Worm (Caenorhabditis elegans) whole organism, young adult: ENCODE results near the gene ptr-8.

Source experiments
- B0336.3 ChIP-seq: fragments of 200-800 bp; sonication (Bioruptor generic); IDR thresholded peaks from 2 replicates; pipeline ENCODE4 v1.3.6; 2022; ENCODE audit warnings: missing genetic modification characterization, missing compliant biosample characterization
- D2030.7 ChIP-seq: fragments of 200-800 bp; sonication (Bioruptor generic); IDR thresholded peaks from 2 replicates; pipeline ENCODE4 v1.3.6; 2022; ENCODE audit warnings: missing genetic modification reagents, missing genetic modification characterization, missing compliant biosample characterization
- F10E7.11 ChIP-seq: sonication (generic microtip); optimal IDR thresholded peaks from 2 replicates; lab custom pipeline; 2017; ENCODE audit warnings: mild to moderate bottlenecking, missing genetic modification characterization, moderate library complexity, missing compliant biosample characterization
- F33H1.4 ChIP-seq: fragments of 200-800 bp; sonication (Bioruptor generic); IDR thresholded peaks from 2 replicates; pipeline ENCODE4 v1.3.6; 2022; ENCODE audit warnings: missing genetic modification reagents, missing genetic modification characterization, missing compliant biosample characterization
- F39B2.1 ChIP-seq: fragments of 200-800 bp; sonication (Bioruptor generic); IDR thresholded peaks from 2 replicates; pipeline ENCODE4 v1.3.6; 2022; ENCODE audit warnings: missing genetic modification reagents, missing genetic modification characterization, missing compliant biosample characterization
- F49E8.2 ChIP-seq: sonication (generic microtip); optimal IDR thresholded peaks from 3 replicates; lab custom pipeline; 2017; ENCODE audit warnings: missing genetic modification characterization, mild to moderate bottlenecking, missing compliant biosample characterization, antibody characterized with exemption, moderate library complexity; ENCODE audit not compliant: insufficient read depth
- F55B11.4 ChIP-seq: sonication (generic microtip); optimal IDR thresholded peaks from 2 replicates; lab custom pipeline; 2016; ENCODE audit warnings: missing compliant biosample characterization, missing genetic modification characterization, borderline replicate concordance; ENCODE audit not compliant: insufficient read depth
- K11D2.4 ChIP-seq: fragments of 200-800 bp; sonication (Bioruptor generic); IDR thresholded peaks from 2 replicates; pipeline ENCODE4 v1.3.6; 2022; ENCODE audit warnings: missing genetic modification reagents, missing genetic modification characterization, missing compliant biosample characterization
- Y95B8A.8 ChIP-seq: fragments of 200-800 bp; sonication (Bioruptor generic); IDR thresholded peaks from 2 replicates; pipeline ENCODE4 v1.3.6; 2022; ENCODE audit warnings: missing genetic modification reagents, missing genetic modification characterization, missing compliant biosample characterization
- ZK185.1 ChIP-seq: sonication (generic microtip); optimal IDR thresholded peaks from 2 replicates; lab custom pipeline; 2016; ENCODE audit warnings: mild to moderate bottlenecking, missing genetic modification characterization, missing compliant biosample characterization; ENCODE audit not compliant: poor library complexity, severe bottlenecking
- ama-1 ChIP-seq, 3 experiments: fragments of 150-350 bp in 1 of 3; sonication (generic microtip) in 2 of 3; optimal IDR thresholded peaks; 2 replicates each; lab custom pipeline; 2014 to 2018; ENCODE audit warnings: missing biosample characterization in 2 of 3, missing genetic modification characterization in 2 of 3, missing genetic modification reagents in 2 of 3
- atf-7 ChIP-seq: sonication (generic microtip); optimal IDR thresholded peaks from 2 replicates; lab custom pipeline; 2017; ENCODE audit warnings: mild to moderate bottlenecking, missing genetic modification characterization, missing compliant biosample characterization
- ceh-91 ChIP-seq: fragments of 200-800 bp; sonication (Bioruptor generic); IDR thresholded peaks from 2 replicates; pipeline ENCODE4 v1.3.6; 2022; ENCODE audit warnings: missing genetic modification reagents, missing genetic modification characterization, missing compliant biosample characterization
- chd-7 ChIP-seq: sonication (generic microtip); optimal IDR thresholded peaks from 2 replicates; lab custom pipeline; 2016; ENCODE audit warnings: mild to moderate bottlenecking, missing genetic modification characterization, moderate library complexity, missing compliant biosample characterization
- dox-1 ChIP-seq: fragments of 200-800 bp; sonication (Bioruptor generic); IDR thresholded peaks from 2 replicates; pipeline ENCODE4 v1.3.6; 2022; ENCODE audit warnings: missing genetic modification reagents, missing genetic modification characterization, missing compliant biosample characterization
- dpl-1 ChIP-seq: fragments of 150-350 bp; optimal IDR thresholded peaks from 2 replicates; lab custom pipeline; 2014; ENCODE audit warnings: missing biosample characterization, missing genetic modification reagents, missing genetic modification characterization
- efl-1 ChIP-seq: fragments of 150-350 bp; optimal IDR thresholded peaks from 2 replicates; lab custom pipeline; 2014; ENCODE audit warnings: missing biosample characterization, missing genetic modification reagents, missing genetic modification characterization
- fkh-3 ChIP-seq: sonication (generic microtip); optimal IDR thresholded peaks from 2 replicates; lab custom pipeline; 2016; ENCODE audit warnings: mild to moderate bottlenecking, missing genetic modification characterization, missing compliant biosample characterization
- hmg-1.2 ChIP-seq: fragments of 200-800 bp; sonication (Bioruptor generic); IDR thresholded peaks from 2 replicates; pipeline ENCODE4 v1.3.6; 2022; ENCODE audit warnings: missing genetic modification reagents, missing genetic modification characterization, missing compliant biosample characterization
- lin-40 ChIP-seq: sonication (generic microtip); optimal IDR thresholded peaks from 2 replicates; lab custom pipeline; 2016; ENCODE audit warnings: missing genetic modification characterization, mild to moderate bottlenecking, missing compliant biosample characterization, missing genotype, missing genetic modification reagents
- lin-54 ChIP-seq: fragments of 200-800 bp; sonication (Bioruptor generic); optimal IDR thresholded peaks from 2 replicates; lab custom pipeline; 2018; ENCODE audit warnings: mild to moderate bottlenecking, missing genetic modification characterization, missing compliant biosample characterization
- lsl-1 ChIP-seq: fragments of 200-800 bp; sonication (Bioruptor generic); optimal IDR thresholded peaks from 2 replicates; lab custom pipeline; 2018; ENCODE audit warnings: mild to moderate bottlenecking, missing genetic modification characterization, moderate library complexity, missing compliant biosample characterization
- lsy-27 ChIP-seq: sonication (generic microtip); optimal IDR thresholded peaks from 2 replicates; lab custom pipeline; 2017; ENCODE audit warnings: missing genetic modification characterization, mild to moderate bottlenecking, missing compliant biosample characterization, antibody characterized with exemption, missing genotype, borderline replicate concordance; ENCODE audit not compliant: insufficient read depth
- madf-6 ChIP-seq: fragments of 200-800 bp; sonication (Bioruptor generic); IDR thresholded peaks from 2 replicates; pipeline ENCODE4 v1.3.6; 2022; ENCODE audit warnings: missing genetic modification reagents, missing genetic modification characterization, missing compliant biosample characterization
- madf-8 ChIP-seq: fragments of 200-800 bp; sonication (Bioruptor generic); conservative IDR thresholded peaks from 2 replicates; pipeline ENCODE4 v1.3.6; 2022; ENCODE audit warnings: missing genetic modification reagents, missing genetic modification characterization, missing compliant biosample characterization
- nfya-2 ChIP-seq: fragments of 200-800 bp; sonication (Bioruptor generic); IDR thresholded peaks from 2 replicates; pipeline ENCODE4 v1.3.6; 2022; ENCODE audit warnings: missing genetic modification reagents, missing genetic modification characterization, missing compliant biosample characterization
- nhr-90 ChIP-seq: sonication (generic microtip); optimal IDR thresholded peaks from 2 replicates; lab custom pipeline; 2016; ENCODE audit warnings: missing genotype, mild to moderate bottlenecking, missing genetic modification characterization, missing compliant biosample characterization
- pbrm-1 ChIP-seq: fragments of 200-800 bp; sonication (Bioruptor generic); IDR thresholded peaks from 2 replicates; pipeline ENCODE4 v1.3.6; 2022; ENCODE audit warnings: missing genetic modification reagents, missing genetic modification characterization, missing compliant biosample characterization
- pha-4 ChIP-seq: fragments of 150-350 bp; sonication (generic microtip); optimal IDR thresholded peaks from 2 replicates; lab custom pipeline; 2014; ENCODE audit warnings: missing biosample characterization, missing genetic modification reagents, missing genetic modification characterization
- rcor-1 ChIP-seq: fragments of 200-800 bp; sonication (Bioruptor generic); IDR thresholded peaks from 2 replicates; pipeline ENCODE4 v1.3.6; 2022; ENCODE audit warnings: missing genetic modification reagents, missing genetic modification characterization, missing compliant biosample characterization
- sea-2 ChIP-seq: fragments of 200-800 bp; sonication (Bioruptor generic); IDR thresholded peaks from 2 replicates; pipeline ENCODE4 v1.3.6; 2022; ENCODE audit warnings: missing genetic modification characterization, missing compliant biosample characterization
- snpc-1.1 ChIP-seq: sonication (generic microtip); optimal IDR thresholded peaks from 2 replicates; lab custom pipeline; 2017; ENCODE audit warnings: missing genetic modification characterization, mild to moderate bottlenecking, missing compliant biosample characterization, antibody characterized with exemption, moderate library complexity, missing genotype, missing genetic modification reagents; ENCODE audit not compliant: insufficient read depth
- snpc-3.4 ChIP-seq: sonication (generic microtip); optimal IDR thresholded peaks from 2 replicates; lab custom pipeline; 2017; ENCODE audit warnings: missing genetic modification characterization, mild to moderate bottlenecking, missing compliant biosample characterization, antibody characterized with exemption, moderate library complexity, missing genotype, missing genetic modification reagents
- snpc-4 ChIP-seq, 5 experiments: fragments of 150-350 bp in 1 of 5; sonication (generic microtip) in 4 of 5; optimal IDR thresholded peaks; 2 replicates each; lab custom pipeline; 2014 to 2018; ENCODE audit warnings: missing genetic modification characterization in 5 of 5, missing biosample characterization in 3 of 5, antibody characterized with exemption in 2 of 5, mild to moderate bottlenecking in 2 of 5, missing compliant biosample characterization in 2 of 5, missing genotype in 2 of 5, moderate library complexity in 2 of 5, missing genetic modification reagents in 1 of 5
- somi-1 ChIP-seq: fragments of 200-800 bp; sonication (Bioruptor generic); optimal IDR thresholded peaks from 2 replicates; lab custom pipeline; 2018; ENCODE audit warnings: mild to moderate bottlenecking, missing genetic modification characterization, missing compliant biosample characterization
- tbx-9 ChIP-seq: sonication (generic microtip); optimal IDR thresholded peaks from 2 replicates; lab custom pipeline; 2016; ENCODE audit warnings: borderline replicate concordance, missing genetic modification characterization, inconsistent platforms, missing compliant biosample characterization
- unc-62 ChIP-seq: fragments of 150-350 bp; optimal IDR thresholded peaks from 2 replicates; lab custom pipeline; 2014; ENCODE audit warnings: missing biosample characterization, missing genetic modification reagents, missing genetic modification characterization
- xnd-1 ChIP-seq: sonication (generic microtip); optimal IDR thresholded peaks from 2 replicates; lab custom pipeline; 2016; ENCODE audit warnings: missing genotype, missing genetic modification reagents, missing genetic modification characterization, missing compliant biosample characterization
- zfh-2 ChIP-seq: fragments of 200-800 bp; sonication (Bioruptor generic); conservative IDR thresholded peaks from 2 replicates; pipeline ENCODE4 v1.3.6; 2022; ENCODE audit warnings: missing genetic modification reagents, missing genetic modification characterization, missing compliant biosample characterization
- ztf-6 ChIP-seq: fragments of 200-800 bp; sonication (Bioruptor generic); IDR thresholded peaks from 2 replicates; pipeline ENCODE4 v1.3.6; 2022; ENCODE audit warnings: missing genetic modification reagents, missing genetic modification characterization, missing compliant biosample characterization

The ptr-8 gene

ce11 chrII:10861723-10862486, 27.2 kb upstream of the ptr-8 start (continued):
- TF ChIP-seq atf-7 (tag; lab: Kevin White, UChicago) (peak; percentile 28), xnd-1 (no peak), K11D2.4 (GFP tag; lab: Robert Waterston, UW) (no peak), nfya-2 (GFP tag; lab: Robert Waterston, UW) (no peak), chd-7 (tag; lab: Kevin White, UChicago) (peak; percentile 13)

ce11 chrII:10862749-10863656, 26.1 kb upstream of the ptr-8 start:
- no peak for TF ChIP-seq snpc-1.1 (tag; lab: Kevin White, UChicago)
- peak; percentile 84 for TF ChIP-seq madf-6 (GFP tag; lab: Robert Waterston, UW)
- TF ChIP-seq fkh-3 (tag; lab: Kevin White, UChicago): no peak
- TF ChIP-seq ztf-6 (GFP tag; lab: Robert Waterston, UW): no peak
- TF ChIP-seq madf-8 (GFP tag; lab: Robert Waterston, UW): peak; percentile 57
- peak; percentile 46 for TF ChIP-seq efl-1
- peak; percentile 35; the same call in 1 of the 2 replicates for TF ChIP-seq Y95B8A.8 (GFP tag; lab: Robert Waterston, UW)
- TF ChIP-seq zfh-2 (GFP tag; lab: Robert Waterston, UW): peak; percentile 39; the same call in 1 of the 2 replicates
- peak; percentile 4; the same call in 1 of the 2 replicates for TF ChIP-seq hmg-1.2
- TF ChIP-seq dpl-1 (GFP tag; lab: Kevin White, UChicago): peak; percentile 16
- peak; percentile 87 for TF ChIP-seq lsl-1 (GFP tag; lab: Kevin White, UChicago)
- no peak for TF ChIP-seq B0336.3 (GFP tag; lab: Robert Waterston, UW)
- peak; percentile 87 for TF ChIP-seq F33H1.4 (GFP tag; lab: Robert Waterston, UW)
- no peak for TF ChIP-seq pha-4 (tag; lab: Kevin White, UChicago)
- peak; percentile 20; the same call in 1 of the 2 replicates for TF ChIP-seq pbrm-1 (GFP tag; lab: Robert Waterston, UW)
- 0 out of 2 replicates have a peak, but pooled peaks have one; percentile 40 for TF ChIP-seq ceh-91 (GFP tag; lab: Robert Waterston, UW)
- TF ChIP-seq D2030.7 (GFP tag; lab: Robert Waterston, UW): peak; percentile 40; the same call in 1 of the 2 replicates
- TF ChIP-seq snpc-4 (GFP tag; optimal IDR thresholded peaks at IDR 0.05; lab: Kevin White, UChicago): no peak
- TF ChIP-seq snpc-4 (tag; optimal IDR thresholded peaks at IDR 0.05; lab: Kevin White, UChicago): peak in 1 of 4 experiments; percentile 13
- peak; percentile 4 for TF ChIP-seq lin-40 (tag; lab: Kevin White, UChicago)
- TF ChIP-seq tbx-9 (tag; lab: Kevin White, UChicago): no peak
- TF ChIP-seq snpc-3.4 (tag; lab: Kevin White, UChicago): peak; percentile 54
- peak; percentile 77 for TF ChIP-seq xnd-1

ce11 chrII:10867219-10867618, 21.9 kb upstream of the ptr-8 start:
- TF ChIP-seq somi-1 (no peak), hmg-1.2 (peak; percentile 19; the same call in 1 of the 2 replicates), dox-1 (no peak), nhr-90 (tag; lab: Kevin White, UChicago) (no peak), lin-54 (GFP tag; lab: Kevin White, UChicago) (peak; percentile 20), lsy-27 (tag; lab: Kevin White, UChicago) (no peak), unc-62 (GFP tag; lab: Kevin White, UChicago) (no peak), sea-2 (no peak), ama-1 (optimal IDR thresholded peaks at IDR 0.05; lab: Kevin White, UChicago) (no peak), ama-1 (GFP tag; optimal IDR thresholded peaks at IDR 0.05; lab: Kevin White, UChicago) (no peak), F49E8.2 (no peak), F55B11.4 (tag; lab: Kevin White, UChicago) (no peak), chd-7 (tag; lab: Kevin White, UChicago) (no peak), ZK185.1 (tag; lab: Kevin White, UChicago) (no peak), tbx-9 (tag; lab: Kevin White, UChicago) (no peak), rcor-1 (no peak), F10E7.11 (tag; lab: Kevin White, UChicago) (no peak), F39B2.1 (GFP tag; lab: Robert Waterston, UW) (no peak)
